Fruit fly (Drosophila melanogaster) whole organism, wandering third instar larva: ENCODE data around the gene CG9853.
A peak's percentile ranks its signal among the peaks of the same experiment; 100 is the strongest.

ENCODE experiments used
- Abd-B ChIP-seq: fragments of >200 bp; optimal IDR thresholded peaks from 2 replicates; lab custom pipeline; 2017; ENCODE audit warnings: missing biosample characterization, missing genetic modification characterization
- CG32264 ChIP-seq: fragments of 200-800 bp; sonication (Bioruptor generic); optimal IDR thresholded peaks from 2 replicates; lab custom pipeline; 2016; ENCODE audit warnings: missing biosample characterization, missing genetic modification characterization
- CG9705 ChIP-seq: fragments of 200-800 bp; sonication (Bioruptor generic); optimal IDR thresholded peaks from 2 replicates; lab custom pipeline; 2018; ENCODE audit warnings: missing biosample characterization, mild to moderate bottlenecking, missing genetic modification characterization
- CrebA ChIP-seq: fragments of 200-800 bp; sonication (Bioruptor generic); optimal IDR thresholded peaks from 2 replicates; lab custom pipeline; 2016; ENCODE audit warnings: missing biosample characterization, mild to moderate bottlenecking, missing genetic modification characterization, borderline replicate concordance
- Dfd ChIP-seq: fragments of >200 bp; optimal IDR thresholded peaks from 2 replicates; lab custom pipeline; 2017; ENCODE audit warnings: missing biosample characterization, missing genetic modification characterization
- Dif ChIP-seq: fragments of 200-275, 200-300 bp; sonication (Bioruptor generic); optimal IDR thresholded peaks from 2 replicates; lab custom pipeline; 2018; ENCODE audit warnings: missing biosample characterization, missing genetic modification characterization; ENCODE audit not compliant: partially characterized antibody
- GATAd ChIP-seq: sonication (Bioruptor generic); optimal IDR thresholded peaks from 2 replicates; lab custom pipeline; 2016; ENCODE audit warnings: missing biosample characterization, missing genetic modification characterization
- HLH106 ChIP-seq: fragments of 200-800 bp; optimal IDR thresholded peaks from 3 replicates; lab custom pipeline; 2019; ENCODE audit warnings: missing biosample characterization, mild to moderate bottlenecking, missing genetic modification characterization, moderate library complexity
- Hnf4 ChIP-seq: fragments of 200-800 bp; sonication (Bioruptor generic); optimal IDR thresholded peaks from 2 replicates; lab custom pipeline; 2016; ENCODE audit warnings: missing biosample characterization, mild to moderate bottlenecking, missing genetic modification characterization
- Hr78 ChIP-seq: fragments of >200 bp; optimal IDR thresholded peaks from 2 replicates; lab custom pipeline; 2017; ENCODE audit warnings: missing biosample characterization, missing genetic modification characterization
- Hr83 ChIP-seq: fragments of 200-300 bp; sonication (Bioruptor generic); optimal IDR thresholded peaks from 2 replicates; lab custom pipeline; 2016; ENCODE audit warnings: missing biosample characterization, mild to moderate bottlenecking, missing genetic modification characterization, moderate library complexity; ENCODE audit not compliant: poor library complexity, severe bottlenecking
- Jra ChIP-seq: sonication (Bioruptor generic); optimal IDR thresholded peaks from 2 replicates; lab custom pipeline; 2016; ENCODE audit warnings: missing biosample characterization, missing genetic modification characterization
- Mio ChIP-seq: sonication (Bioruptor generic); optimal IDR thresholded peaks from 2 replicates; lab custom pipeline; 2016; ENCODE audit warnings: missing biosample characterization, missing genetic modification characterization
- Myc ChIP-seq: fragments of >200 bp; optimal IDR thresholded peaks from 2 replicates; lab custom pipeline; 2017
- N ChIP-seq: fragments of >200 bp; optimal IDR thresholded peaks from 2 replicates; lab custom pipeline; 2018; ENCODE audit warnings: missing biosample characterization, missing external identifiers, missing genetic modification characterization
- OdsH ChIP-seq: fragments of 200-800 bp; sonication (Bioruptor generic); optimal IDR thresholded peaks from 2 replicates; lab custom pipeline; 2016; ENCODE audit warnings: missing biosample characterization, mild to moderate bottlenecking, missing genetic modification characterization
- Rel ChIP-seq, 2 experiments: fragments of 200-800 bp; sonication (Bioruptor generic) in 1 of 2; optimal IDR thresholded peaks; 2 replicates in 1 of 2; 3 replicates in 1 of 2; lab custom pipeline; 2016 to 2019; ENCODE audit warnings: mild to moderate bottlenecking in 2 of 2, missing biosample characterization in 2 of 2, missing genetic modification characterization in 2 of 2, moderate library complexity in 1 of 2
- Sp1 ChIP-seq: fragments of 200-800 bp; sonication (Bioruptor generic); optimal IDR thresholded peaks from 3 replicates; lab custom pipeline; 2019; ENCODE audit warnings: missing biosample characterization, mild to moderate bottlenecking, missing genetic modification characterization, moderate library complexity
- Vsx2 ChIP-seq: fragments of 200-300, 225-300 bp; sonication (Bioruptor generic); optimal IDR thresholded peaks from 2 replicates; lab custom pipeline; 2018; ENCODE audit warnings: missing biosample characterization, missing genetic modification characterization; ENCODE audit not compliant: partially characterized antibody
- br ChIP-seq: fragments of 200-800 bp; sonication (Bioruptor generic); optimal IDR thresholded peaks from 2 replicates; lab custom pipeline; 2016; ENCODE audit warnings: missing biosample characterization, missing genetic modification characterization
- brk ChIP-seq: fragments of 200-800 bp; sonication (Bioruptor generic); optimal IDR thresholded peaks from 2 replicates; lab custom pipeline; 2016; ENCODE audit warnings: missing biosample characterization, mild to moderate bottlenecking, missing genetic modification characterization
- dl ChIP-seq, 2 experiments: fragments of 175-275, 200-275 bp in 1 of 2; fragments of 200-275 bp in 1 of 2; sonication (Bioruptor generic); optimal IDR thresholded peaks; lab custom pipeline; 2018; ENCODE audit warnings: mild to moderate bottlenecking in 2 of 2, missing biosample characterization in 2 of 2, missing genetic modification characterization in 2 of 2, moderate library complexity in 2 of 2; ENCODE audit not compliant: partially characterized antibody in 2 of 2, insufficient read depth in 1 of 2
- dmrt93B ChIP-seq: fragments of 200-800 bp; sonication (Bioruptor generic); optimal IDR thresholded peaks from 2 replicates; lab custom pipeline; 2018; ENCODE audit warnings: missing biosample characterization, mild to moderate bottlenecking, missing genetic modification characterization
- dsf ChIP-seq: sonication (Bioruptor generic); optimal IDR thresholded peaks from 2 replicates; lab custom pipeline; 2016; ENCODE audit warnings: missing biosample characterization, missing genetic modification characterization, borderline replicate concordance
- ey ChIP-seq: fragments of 200-800 bp; sonication (Bioruptor generic); optimal IDR thresholded peaks from 2 replicates; lab custom pipeline; 2016; ENCODE audit warnings: missing biosample characterization, missing genetic modification characterization
- foxo ChIP-seq, 2 experiments: fragments of 200-800 bp; sonication (Bioruptor generic); optimal IDR thresholded peaks; 2 replicates in 1 of 2; 3 replicates in 1 of 2; lab custom pipeline; 2016 to 2017; ENCODE audit warnings: missing biosample characterization in 2 of 2, missing genetic modification characterization in 2 of 2
- fru ChIP-seq: fragments of 200-800 bp; sonication (Bioruptor generic); optimal IDR thresholded peaks from 3 replicates; lab custom pipeline; 2016; ENCODE audit warnings: missing biosample characterization, mild to moderate bottlenecking, missing genetic modification characterization
- h ChIP-seq: fragments of 200-800 bp; sonication (Bioruptor generic); optimal IDR thresholded peaks from 3 replicates; lab custom pipeline; 2016; ENCODE audit warnings: missing biosample characterization, mild to moderate bottlenecking, missing genetic modification characterization
- jim ChIP-seq: fragments of 175-275, 200-325 bp; sonication (Bioruptor generic); optimal IDR thresholded peaks from 2 replicates; lab custom pipeline; 2016; ENCODE audit warnings: missing biosample characterization, mild to moderate bottlenecking, missing genetic modification characterization
- lola ChIP-seq: fragments of >200 bp; optimal IDR thresholded peaks from 2 replicates; lab custom pipeline; 2017; ENCODE audit warnings: missing biosample characterization, missing genetic modification characterization
- pan ChIP-seq: fragments of >200 bp; optimal IDR thresholded peaks from 2 replicates; lab custom pipeline; 2017
- psq ChIP-seq: fragments of 200-800 bp; sonication (Bioruptor generic); optimal IDR thresholded peaks from 3 replicates; lab custom pipeline; 2017; ENCODE audit warnings: missing biosample characterization, mild to moderate bottlenecking, missing genetic modification characterization, moderate library complexity
- rgr ChIP-seq: fragments of 200-800 bp; sonication (Bioruptor generic); optimal IDR thresholded peaks from 3 replicates; lab custom pipeline; 2016; ENCODE audit warnings: missing biosample characterization, mild to moderate bottlenecking, missing genetic modification characterization
- sage ChIP-seq: fragments of 200-800 bp; sonication (Bioruptor generic); optimal IDR thresholded peaks from 2 replicates; lab custom pipeline; 2016; ENCODE audit warnings: missing biosample characterization, mild to moderate bottlenecking, missing genetic modification characterization
- sv ChIP-seq: fragments of 200-800 bp; sonication (Bioruptor generic); optimal IDR thresholded peaks from 3 replicates; lab custom pipeline; 2016; ENCODE audit warnings: missing biosample characterization, missing genetic modification characterization
- tai ChIP-seq: sonication (Bioruptor generic); optimal IDR thresholded peaks from 2 replicates; lab custom pipeline; 2016; ENCODE audit warnings: missing biosample characterization, missing genetic modification characterization
- usp ChIP-seq: fragments of >200 bp; optimal IDR thresholded peaks from 2 replicates; lab custom pipeline; 2017; ENCODE audit warnings: missing biosample characterization, missing genetic modification characterization
- woc ChIP-seq: sonication (Bioruptor generic); optimal IDR thresholded peaks from 2 replicates; lab custom pipeline; 2016; ENCODE audit warnings: missing biosample characterization, mild to moderate bottlenecking, missing genetic modification characterization

The CG9853 gene

DNA sequence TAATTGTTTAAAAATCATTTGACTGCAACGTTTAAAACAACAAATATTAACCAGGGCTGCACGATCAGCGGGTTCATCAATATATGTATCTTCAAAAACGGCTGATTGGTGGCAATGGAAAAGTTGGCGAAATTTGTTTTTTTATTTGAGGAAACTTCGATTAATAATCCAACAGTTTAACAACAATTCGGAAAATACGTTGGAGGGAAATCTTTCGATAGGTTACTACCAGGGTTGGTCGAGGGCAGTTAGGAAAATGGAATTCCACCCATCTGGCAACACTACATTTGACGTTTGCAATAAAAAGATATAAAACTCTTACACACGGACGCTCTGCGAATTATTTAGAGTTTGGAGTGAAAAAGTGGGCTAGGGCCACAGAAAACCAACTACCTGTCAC, 35.3 kb upstream of the CG9853 start, which contains the start of the genes Lipt2 and CG14650:
Lipt2 (minus strand) TSS at position 217 of the 400 bp plus-strand sequence.
CG14650 (plus strand) TSS at position 275 of the 400 bp plus-strand sequence.
- TF ChIP-seq fru (GFP tag; lab: Kevin White, UChicago), result peak; percentile 64
- peak; percentile 68 for TF ChIP-seq HLH106 (tag; lab: Kevin White, UChicago)
- peak; percentile 64 for TF ChIP-seq Sp1
- peak in 1 of 2 experiments; percentile 79 for TF ChIP-seq foxo (GFP tag; optimal IDR thresholded peaks at IDR 0.05; lab: Kevin White, UChicago)
- peak; percentile 29 for TF ChIP-seq CG9705
- no peak for TF ChIP-seq Hnf4
- peak; percentile 38 for TF ChIP-seq psq (GFP tag; lab: Kevin White, UChicago)
- no peak for TF ChIP-seq woc (GFP tag; lab: Kevin White, UChicago)
- TF ChIP-seq br, result peak; percentile 65
- peak; percentile 74 for TF ChIP-seq rgr (GFP tag; lab: Kevin White, UChicago)
- TF ChIP-seq OdsH (GFP tag; lab: Kevin White, UChicago), result peak; percentile 60
- peak; percentile 46 for TF ChIP-seq Hr83 (GFP tag; lab: Kevin White, UChicago)
- TF ChIP-seq sv (GFP tag; lab: Kevin White, UChicago), result peak; percentile 29
- TF ChIP-seq ey, result peak; percentile 67
- TF ChIP-seq dl (GFP tag; optimal IDR thresholded peaks at IDR 0.05; lab: Kevin White, UChicago; ENCODE audit: insufficient read depth in 1 of 2, partially characterized antibody in 2 of 2), result no peak
- TF ChIP-seq h (GFP tag; lab: Kevin White, UChicago), result peak; percentile 77
- TF ChIP-seq Dif (GFP tag; lab: Kevin White, UChicago), result no peak

DNA sequence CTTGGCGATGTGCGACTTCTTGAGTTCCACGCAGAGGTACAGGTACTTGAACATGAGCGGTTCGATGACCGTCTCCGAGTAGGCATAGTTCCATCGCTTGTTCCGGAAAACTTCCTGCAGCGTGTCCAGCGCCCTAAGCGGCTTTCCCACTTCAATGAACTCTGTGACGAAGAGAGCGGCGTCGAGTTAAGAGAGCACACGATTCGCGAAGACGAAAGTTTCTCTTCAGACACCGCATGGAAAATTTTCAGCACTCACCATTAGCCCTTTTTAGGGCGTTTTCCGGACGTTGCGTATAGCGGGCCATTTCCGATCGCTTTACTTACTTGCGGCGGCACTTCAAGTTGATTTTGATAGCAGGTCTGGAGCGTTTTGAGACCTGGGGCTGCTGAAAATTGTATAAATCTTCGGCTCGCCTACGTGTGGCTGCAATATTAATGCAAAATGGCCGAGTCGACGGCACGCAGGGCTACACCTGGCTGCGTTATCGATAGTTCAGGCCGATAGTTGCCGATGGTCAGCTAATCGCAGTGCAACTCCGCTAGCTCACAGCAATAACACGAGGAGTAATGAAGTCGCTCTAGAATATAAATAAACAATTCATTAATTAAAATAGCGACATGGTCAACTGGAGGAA, 31.7 kb upstream of the CG9853 start, which contains the start of the genes eIF3a and CG1074:
eIF3a (minus strand) TSS at position 455 of the 637 bp plus-strand sequence.
CG1074 (plus strand) TSS at position 525 of the 637 bp plus-strand sequence.
- TF ChIP-seq woc (GFP tag; lab: Kevin White, UChicago) (no peak), Vsx2 (no peak), ey (peak; percentile 51), usp (GFP tag; lab: Kevin White, UChicago) (no peak), brk (GFP tag; lab: Kevin White, UChicago) (no peak), GATAd (GFP tag; lab: Kevin White, UChicago) (no peak), Hr78 (GFP tag; lab: Kevin White, UChicago) (no peak), dmrt93B (GFP tag; lab: Kevin White, UChicago) (no peak), Jra (GFP tag; lab: Kevin White, UChicago) (no peak), rgr (GFP tag; lab: Kevin White, UChicago) (peak; percentile 80), jim (no peak), pan (lab: Kevin White, UChicago) (no peak), OdsH (GFP tag; lab: Kevin White, UChicago) (peak; percentile 74), lola (no peak), Mio (no peak), Rel (GFP tag; optimal IDR thresholded peaks at IDR 0.05; lab: Kevin White, UChicago) (no peak), Rel (tag; optimal IDR thresholded peaks at IDR 0.05; lab: Kevin White, UChicago) (peak; percentile 47), N (GFP tag; lab: Kevin White, UChicago) (no peak), Abd-B (no peak), dsf (GFP tag; lab: Kevin White, UChicago) (no peak), tai (no peak), Sp1 (peak; percentile 73), sv (GFP tag; lab: Kevin White, UChicago) (no peak), CG32264 (GFP tag; lab: Kevin White, UChicago) (no peak), dl (GFP tag; optimal IDR thresholded peaks at IDR 0.05; lab: Kevin White, UChicago; ENCODE audit: insufficient read depth in 1 of 2, partially characterized antibody in 2 of 2) (no peak), Dif (GFP tag; lab: Kevin White, UChicago) (peak; percentile 47), CG9705 (peak; percentile 49), Dfd (GFP tag; lab: Kevin White, UChicago) (no peak), br (no peak), Hr83 (GFP tag; lab: Kevin White, UChicago) (peak; percentile 98), psq (GFP tag; lab: Kevin White, UChicago) (peak; percentile 43), HLH106 (tag; lab: Kevin White, UChicago) (peak; percentile 61), Myc (peak; percentile 78), foxo (GFP tag; optimal IDR thresholded peaks at IDR 0.05; lab: Kevin White, UChicago) (peak in 1 of 2 experiments; percentile 12), fru (GFP tag; lab: Kevin White, UChicago) (no peak), sage (GFP tag; lab: Kevin White, UChicago) (no peak), Hnf4 (no peak), h (GFP tag; lab: Kevin White, UChicago) (peak; percentile 81), CrebA (no peak)
